Fruit fly (Drosophila melanogaster) whole organism, embryonic: ENCODE data around the gene Ran-like.

Experiments
- CG1024 ChIP-seq: fragments of 200-800 bp; sonication (Bioruptor generic); IDR thresholded peaks from 2 replicates; pipeline ENCODE4 v1.3.6; 2022; ENCODE audit warnings: missing biosample characterization, missing genetic modification characterization
- CG11247 ChIP-seq: fragments of 200-800 bp; sonication (Bioruptor generic); IDR thresholded peaks from 2 replicates; pipeline ENCODE4 v1.3.6; 2022; ENCODE audit warnings: missing biosample characterization, missing genetic modification characterization
- CG12104 ChIP-seq: fragments of 200-800 bp; sonication (Bioruptor generic); optimal IDR thresholded peaks from 3 replicates; lab custom pipeline; 2016; ENCODE audit warnings: missing biosample characterization, missing genetic modification characterization
- CG15696 ChIP-seq: fragments of 200-800 bp; sonication (Bioruptor generic); optimal IDR thresholded peaks from 2 replicates; lab custom pipeline; 2019; ENCODE audit warnings: missing biosample characterization, mild to moderate bottlenecking, missing genetic modification characterization, moderate library complexity
- CG2116 ChIP-seq: fragments of 200-800 bp; sonication (Bioruptor generic); optimal IDR thresholded peaks from 3 replicates; lab custom pipeline; 2018; ENCODE audit warnings: missing biosample characterization, mild to moderate bottlenecking, missing genetic modification characterization
- CG2199 ChIP-seq: fragments of 200-800 bp; sonication (Bioruptor generic); IDR thresholded peaks from 3 replicates; pipeline ENCODE4 v1.3.6; 2022; ENCODE audit warnings: missing biosample characterization, missing genetic modification characterization
- CG34376 ChIP-seq: fragments of 200-800 bp; sonication (Bioruptor generic); optimal IDR thresholded peaks from 2 replicates; lab custom pipeline; 2018; ENCODE audit warnings: missing biosample characterization, mild to moderate bottlenecking, missing genetic modification characterization
- CG4360 ChIP-seq: fragments of 200-800 bp; sonication (Bioruptor generic); IDR thresholded peaks from 2 replicates; pipeline ENCODE4 v1.3.6; 2022; ENCODE audit warnings: missing biosample characterization, missing genetic modification characterization
- CG6175 ChIP-seq: fragments of 200-800 bp; sonication (Bioruptor generic); IDR thresholded peaks from 3 replicates; pipeline ENCODE4 v1.3.6; 2022; ENCODE audit warnings: missing biosample characterization, missing genetic modification characterization
- CG8290 ChIP-seq, 3 experiments: fragments of 200-800 bp; sonication (Bioruptor generic); optimal IDR thresholded peaks; 2 replicates each; lab custom pipeline; 2016 to 2019; ENCODE audit warnings: missing biosample characterization in 3 of 3, missing genetic modification characterization in 3 of 3, mild to moderate bottlenecking in 2 of 3, moderate library complexity in 1 of 3
- CG8359 ChIP-seq: fragments of 200-800 bp; sonication (Bioruptor generic); optimal IDR thresholded peaks from 2 replicates; lab custom pipeline; 2017; ENCODE audit warnings: missing biosample characterization, mild to moderate bottlenecking, missing genetic modification characterization, borderline replicate concordance
- CG8388 ChIP-seq: fragments of 200-800 bp; sonication (Bioruptor generic); optimal IDR thresholded peaks from 2 replicates; lab custom pipeline; 2019; ENCODE audit warnings: missing biosample characterization, mild to moderate bottlenecking, missing genetic modification characterization, moderate library complexity
- CrebB ChIP-seq: fragments of 200-800 bp; sonication (Bioruptor generic); optimal IDR thresholded peaks from 3 replicates; lab custom pipeline; 2018; ENCODE audit warnings: missing biosample characterization, mild to moderate bottlenecking, missing genetic modification characterization
- Doc2 ChIP-seq: fragments of 200-800 bp; sonication (Bioruptor generic); IDR thresholded peaks from 2 replicates; pipeline ENCODE4 v1.3.6; 2022; ENCODE audit warnings: missing biosample characterization, missing genetic modification characterization
- E2f2 ChIP-seq: fragments of 200-800 bp; sonication (Bioruptor generic); IDR thresholded peaks from 2 replicates; pipeline ENCODE4 v1.3.6; 2022; ENCODE audit warnings: missing biosample characterization, missing genetic modification characterization
- Eip74EF ChIP-seq, 2 experiments: fragments of 200-800 bp in 1 of 2; fragments of >200 bp in 1 of 2; sonication (Bioruptor generic) in 1 of 2; optimal IDR thresholded peaks; 2 replicates each; lab custom pipeline; 2017 to 2019; ENCODE audit warnings: missing biosample characterization in 2 of 2, missing genetic modification characterization in 2 of 2, mild to moderate bottlenecking in 1 of 2, moderate library complexity in 1 of 2
- GATAe ChIP-seq: fragments of 200-800 bp; sonication (Bioruptor generic); conservative IDR thresholded peaks from 2 replicates; pipeline ENCODE4 v1.3.6; 2022; ENCODE audit warnings: missing biosample characterization, missing genetic modification characterization
- H2.0 ChIP-seq: fragments of 200-800 bp; sonication (Bioruptor generic); IDR thresholded peaks from 2 replicates; pipeline ENCODE4 v1.3.6; 2022; ENCODE audit warnings: missing biosample characterization, missing genetic modification characterization
- HLH3B ChIP-seq: fragments of 200-800 bp; sonication (Bioruptor generic); IDR thresholded peaks from 2 replicates; pipeline ENCODE4 v1.3.6; 2022; ENCODE audit warnings: missing biosample characterization, missing genetic modification characterization
- Hand ChIP-seq: fragments of 200-800 bp; sonication (Bioruptor generic); optimal IDR thresholded peaks from 2 replicates; lab custom pipeline; 2017; ENCODE audit warnings: mild to moderate bottlenecking, missing biosample characterization, missing genetic modification reagents, missing genetic modification characterization
- Hey ChIP-seq: fragments of 200-800 bp; sonication (Bioruptor generic); optimal IDR thresholded peaks from 3 replicates; lab custom pipeline; 2018; ENCODE audit warnings: missing biosample characterization, mild to moderate bottlenecking, missing genetic modification characterization
- HmgZ ChIP-seq: fragments of 200-800 bp; sonication (Bioruptor generic); optimal IDR thresholded peaks from 2 replicates; lab custom pipeline; 2018; ENCODE audit warnings: missing biosample characterization, mild to moderate bottlenecking, missing genetic modification characterization
- Max ChIP-seq: fragments of 200-800 bp; sonication (Bioruptor generic); optimal IDR thresholded peaks from 2 replicates; lab custom pipeline; 2016; ENCODE audit warnings: missing biosample characterization, mild to moderate bottlenecking, missing genetic modification characterization
- Med ChIP-seq: fragments of 200-800 bp; sonication (Bioruptor generic); peaks from one replicate; lab custom pipeline; 2016; ENCODE audit warnings: missing biosample characterization, missing genetic modification characterization, mild to moderate bottlenecking, inconsistent platforms, moderate library complexity
- Meics ChIP-seq: fragments of 200-800 bp; sonication (Bioruptor generic); optimal IDR thresholded peaks from 2 replicates; lab custom pipeline; 2017; ENCODE audit warnings: missing biosample characterization, mild to moderate bottlenecking, missing genetic modification characterization
- NC2β ChIP-seq: fragments of 200-800 bp; sonication (Bioruptor generic); optimal IDR thresholded peaks from 2 replicates; lab custom pipeline; 2016; ENCODE audit warnings: missing biosample characterization, missing genetic modification characterization
- Xbp1 ChIP-seq: fragments of 200-800 bp; sonication (Bioruptor generic); optimal IDR thresholded peaks from 3 replicates; lab custom pipeline; 2016; ENCODE audit warnings: missing biosample characterization, mild to moderate bottlenecking, missing genetic modification characterization
- bbx ChIP-seq: fragments of 200-800 bp; sonication (Bioruptor generic); IDR thresholded peaks from 2 replicates; pipeline ENCODE4 v1.3.6; 2022; ENCODE audit warnings: missing biosample characterization, missing genetic modification characterization; ENCODE audit not compliant: partially characterized antibody
- crc ChIP-seq: fragments of 200-800 bp; sonication (Bioruptor generic); optimal IDR thresholded peaks from 2 replicates; lab custom pipeline; 2016; ENCODE audit warnings: missing biosample characterization, missing genetic modification characterization
- eve ChIP-seq, 2 experiments: fragments of >200 bp; optimal IDR thresholded peaks; 2 replicates each; lab custom pipeline; 2017; ENCODE audit warnings: missing biosample characterization in 2 of 2, missing genetic modification characterization in 2 of 2
- exex ChIP-seq: fragments of 200-800 bp; sonication (Bioruptor generic); optimal IDR thresholded peaks from 4 replicates; lab custom pipeline; 2018; ENCODE audit warnings: missing biosample characterization, mild to moderate bottlenecking, missing genetic modification characterization, moderate library complexity
- fd96Cb ChIP-seq: fragments of 200-800 bp; sonication (Bioruptor generic); optimal IDR thresholded peaks from 2 replicates; lab custom pipeline; 2018; ENCODE audit warnings: missing biosample characterization, mild to moderate bottlenecking, missing genetic modification characterization, moderate library complexity
- gfzf ChIP-seq: fragments of 200-800 bp; sonication (Bioruptor generic); optimal IDR thresholded peaks from 2 replicates; lab custom pipeline; 2016; ENCODE audit warnings: missing biosample characterization, mild to moderate bottlenecking, missing genetic modification characterization, moderate library complexity
- hb ChIP-seq: fragments of 200-800 bp; sonication (Bioruptor generic); IDR thresholded peaks from 3 replicates; pipeline ENCODE4 v1.3.6; 2022; ENCODE audit warnings: missing biosample characterization, missing genetic modification characterization; ENCODE audit not compliant: partially characterized antibody
- hth ChIP-seq: fragments of >200 bp; optimal IDR thresholded peaks from 2 replicates; lab custom pipeline; 2017; ENCODE audit warnings: inconsistent platforms
- lab ChIP-seq: fragments of 200-800 bp; sonication (Bioruptor generic); optimal IDR thresholded peaks from 3 replicates; lab custom pipeline; 2017; ENCODE audit warnings: missing biosample characterization, missing genetic modification characterization, mild to moderate bottlenecking, moderate library complexity, missing genetic modification reagents
- lmd ChIP-seq: fragments of 200-800 bp; sonication (Bioruptor generic); IDR thresholded peaks from 2 replicates; pipeline ENCODE4 v1.3.6; 2022; ENCODE audit warnings: missing biosample characterization, missing genetic modification characterization
- lola ChIP-seq, 3 experiments: fragments of >200 bp in 2 of 3; fragments of 200-800 bp in 1 of 3; sonication (Bioruptor generic) in 1 of 3; optimal IDR thresholded peaks; 2 replicates each; lab custom pipeline; 2017 to 2019; ENCODE audit warnings: missing biosample characterization in 3 of 3, missing genetic modification characterization in 3 of 3, mild to moderate bottlenecking in 1 of 3, moderate library complexity in 1 of 3
- mam ChIP-seq: fragments of 200-800 bp; sonication (Bioruptor generic); optimal IDR thresholded peaks from 3 replicates; lab custom pipeline; 2016; ENCODE audit warnings: missing biosample characterization, missing genetic modification characterization
- mirr ChIP-seq: fragments of 200-800 bp; sonication (Bioruptor generic); optimal IDR thresholded peaks from 3 replicates; lab custom pipeline; 2018; ENCODE audit warnings: missing biosample characterization, mild to moderate bottlenecking, missing genetic modification characterization
- prd ChIP-seq, 3 experiments: fragments of >200 bp in 2 of 3; fragments of 200-800 bp in 1 of 3; sonication (Bioruptor generic) in 1 of 3; optimal IDR thresholded peaks in 2 of 3; IDR thresholded peaks in 1 of 3; 2 replicates in 2 of 3; 3 replicates in 1 of 3; pipeline versions ENCODE4 v1.3.6 to Lab custom; 2017 to 2022; ENCODE audit warnings: missing biosample characterization in 1 of 3, missing genetic modification characterization in 1 of 3
- psq ChIP-seq: fragments of 200-800 bp; sonication (Bioruptor generic); optimal IDR thresholded peaks from 2 replicates; lab custom pipeline; 2017; ENCODE audit warnings: missing biosample characterization, missing genetic modification characterization
- row ChIP-seq: fragments of 200-800 bp; sonication (Bioruptor generic); IDR thresholded peaks from 3 replicates; pipeline ENCODE4 v1.3.6; 2022; ENCODE audit warnings: missing biosample characterization, missing genetic modification characterization
- sd ChIP-seq: fragments of 200-800 bp; sonication (Bioruptor generic); optimal IDR thresholded peaks from 3 replicates; lab custom pipeline; 2018; ENCODE audit warnings: missing biosample characterization, mild to moderate bottlenecking, missing genetic modification characterization, moderate library complexity
- slp2 ChIP-seq: fragments of 200-800 bp; sonication (Bioruptor generic); optimal IDR thresholded peaks from 2 replicates; lab custom pipeline; 2016; ENCODE audit warnings: missing biosample characterization, missing genetic modification characterization
- sug ChIP-seq: fragments of 200-800 bp; optimal IDR thresholded peaks from 2 replicates; lab custom pipeline; 2019; ENCODE audit warnings: missing biosample characterization, mild to moderate bottlenecking, missing genetic modification characterization, moderate library complexity
- tap ChIP-seq: fragments of 200-800 bp; optimal IDR thresholded peaks from 3 replicates; lab custom pipeline; 2019; ENCODE audit warnings: missing biosample characterization, mild to moderate bottlenecking, missing genetic modification characterization, moderate library complexity
- zf30C ChIP-seq: fragments of 200-800 bp; sonication (Bioruptor generic); optimal IDR thresholded peaks from 3 replicates; lab custom pipeline; 2018; ENCODE audit warnings: missing biosample characterization, mild to moderate bottlenecking, missing genetic modification characterization
- zfh1 ChIP-seq: fragments of 200-800 bp; sonication (Bioruptor generic); IDR thresholded peaks from 3 replicates; pipeline ENCODE4 v1.3.6; 2022; ENCODE audit warnings: missing biosample characterization, missing genetic modification characterization

The Ran-like gene

DNA sequence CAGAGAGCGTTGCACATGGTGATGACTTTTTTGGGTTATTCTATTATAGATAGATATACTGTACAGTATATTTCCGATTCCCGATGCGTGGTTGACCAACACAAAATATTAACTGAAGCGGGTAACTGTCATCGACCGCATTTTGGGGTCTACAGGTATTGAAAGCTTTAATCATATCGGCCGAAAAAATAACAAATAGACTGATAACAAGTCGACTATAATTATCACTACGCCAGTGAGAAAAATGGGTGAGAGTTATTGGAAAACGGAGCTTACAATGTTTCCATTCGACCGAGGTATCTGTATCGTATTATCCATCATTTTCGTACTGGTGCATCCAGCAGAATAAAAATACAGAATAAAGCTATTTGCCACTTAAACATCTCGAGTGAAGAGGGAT, 33.1 kb upstream of the Ran-like start (continued):
- TF ChIP-seq Hey (tag; lab: Kevin White, UChicago) (no peak), CG1024 (GFP tag; lab: Robert Waterston, UW) (no peak), HmgZ (no peak), Meics (GFP tag; lab: Kevin White, UChicago) (no peak), lab (GFP tag; lab: Kevin White, UChicago) (peak; percentile 4), HLH3B (GFP tag; lab: Robert Waterston, UW) (no peak), slp2 (GFP tag; lab: Kevin White, UChicago) (no peak), Max (GFP tag; lab: Kevin White, UChicago) (no peak), Doc2 (no peak), CG4360 (GFP tag; lab: Robert Waterston, UW) (no peak), CG6175 (no peak), E2f2 (GFP tag; lab: Robert Waterston, UW) (no peak), CG8359 (GFP tag; lab: Kevin White, UChicago) (no peak), CrebB (tag; lab: Kevin White, UChicago) (no peak), lola (GFP tag; optimal IDR thresholded peaks at IDR 0.05; lab: Kevin White, UChicago) (no peak), CG11247 (GFP tag; lab: Robert Waterston, UW) (no peak)

DNA sequence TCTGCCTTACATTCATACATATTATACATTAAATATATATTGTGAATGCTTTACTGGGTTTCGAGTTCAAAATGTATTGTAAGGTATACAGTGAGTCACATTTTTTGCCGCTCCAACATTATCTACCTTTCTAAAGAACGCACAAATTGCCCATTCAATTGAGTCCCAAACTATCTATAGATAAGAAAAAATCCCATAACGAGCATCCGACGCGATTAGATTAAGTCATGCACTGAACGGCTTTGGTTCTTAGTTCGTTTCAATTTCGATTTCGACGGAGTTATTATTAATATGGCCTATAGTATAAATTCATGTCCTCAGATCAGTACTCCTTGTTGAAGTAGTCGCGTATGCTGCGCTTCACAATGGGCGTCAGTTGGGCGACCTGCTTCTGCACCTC, 32.3 kb upstream of the Ran-like start:
- peak; percentile 39; the same call in 2 of the 3 replicates for TF ChIP-seq row (GFP tag; lab: Robert Waterston, UW)
- 0 out of 3 replicates have a peak, but pooled peaks have one; percentile 24 for TF ChIP-seq zfh1 (GFP tag; lab: Robert Waterston, UW)
- no peak for TF ChIP-seq Xbp1 (GFP tag; lab: Kevin White, UChicago)
- TF ChIP-seq Eip74EF (GFP tag; optimal IDR thresholded peaks at IDR 0.05; lab: Kevin White, UChicago) = no peak
- peak; percentile 55 for TF ChIP-seq sd
- TF ChIP-seq gfzf (GFP tag; lab: Kevin White, UChicago) = no peak
- TF ChIP-seq CG12104 (GFP tag; lab: Kevin White, UChicago) = no peak
- TF ChIP-seq HLH3B (GFP tag; lab: Robert Waterston, UW) = no peak
- TF ChIP-seq psq (GFP tag; lab: Kevin White, UChicago) = no peak
- TF ChIP-seq Med (GFP tag; lab: Kevin White, UChicago) = peak; percentile 18
- no peak for TF ChIP-seq Hand (GFP tag; lab: Kevin White, UChicago)
- peak; percentile 72 for TF ChIP-seq GATAe (GFP tag; lab: Robert Waterston, UW)
- no peak for TF ChIP-seq fd96Cb (tag; lab: Kevin White, UChicago)
- TF ChIP-seq CG34376 = peak; percentile 25
- no peak for TF ChIP-seq NC2β (GFP tag; lab: Kevin White, UChicago)
- peak; percentile 39 for TF ChIP-seq CG8388 (GFP tag; lab: Kevin White, UChicago)
- 0 out of 2 replicates have a peak, but pooled peaks have one; percentile 18 for TF ChIP-seq H2.0 (GFP tag; lab: Robert Waterston, UW)
- TF ChIP-seq CG8290 (GFP tag; optimal IDR thresholded peaks at IDR 0.05; lab: Kevin White, UChicago) = no peak
- peak in 1 of 2 experiments; percentile 25 for TF ChIP-seq CG8290 (tag; optimal IDR thresholded peaks at IDR 0.05; lab: Kevin White, UChicago)
- TF ChIP-seq CG2199 = peak; percentile 84; the same call in 2 of the 3 replicates
- no peak for TF ChIP-seq bbx (GFP tag; lab: Robert Waterston, UW)
- peak; percentile 12 for TF ChIP-seq CG15696 (tag; lab: Kevin White, UChicago)
- peak; percentile 93 for TF ChIP-seq exex (tag; lab: Kevin White, UChicago)
- TF ChIP-seq zf30C (GFP tag; lab: Kevin White, UChicago) = peak; percentile 87
- no peak for TF ChIP-seq mam (GFP tag; lab: Kevin White, UChicago)
- TF ChIP-seq hth (lab: Kevin White, UChicago) = no peak
- TF ChIP-seq crc (GFP tag; lab: Kevin White, UChicago) = no peak
- peak in 1 of 2 experiments; percentile 33 for TF ChIP-seq eve (GFP tag; optimal IDR thresholded peaks at IDR 0.05; lab: Kevin White, UChicago)
- peak; percentile 9 for TF ChIP-seq sug (tag; lab: Kevin White, UChicago)
- peak; percentile 12 for TF ChIP-seq mirr
- TF ChIP-seq tap = no peak
- no peak for TF ChIP-seq CG2116 (GFP tag; lab: Kevin White, UChicago)
- TF ChIP-seq lmd (GFP tag; lab: Robert Waterston, UW) = no peak
- TF ChIP-seq hb (GFP tag; lab: Robert Waterston, UW) = no peak
- no peak for TF ChIP-seq prd (optimal IDR thresholded peaks at IDR 0.05; lab: Kevin White, UChicago)
- TF ChIP-seq prd (GFP tag; IDR thresholded peaks at IDR 0.05; lab: Robert Waterston, UW) = no peak; the same call in 2 of the 3 replicates
